Worm (Caenorhabditis elegans) whole organism, young adult: ENCODE measurements around the gene fbxa-29.
A peak's percentile ranks its signal among the peaks of the same experiment; 100 is the strongest.

Experiments used
- B0035.1 ChIP-seq: sonication (generic microtip); optimal IDR thresholded peaks from 2 replicates; lab custom pipeline; 2016; ENCODE audit warnings: missing genetic modification characterization, mild to moderate bottlenecking, missing compliant biosample characterization, missing genotype, missing genetic modification reagents
- B0261.1 ChIP-seq: sonication (generic microtip); optimal IDR thresholded peaks from 2 replicates; lab custom pipeline; 2016; ENCODE audit warnings: mild to moderate bottlenecking, missing genetic modification characterization, moderate library complexity, missing compliant biosample characterization
- D2030.7 ChIP-seq: fragments of 200-800 bp; sonication (Bioruptor generic); IDR thresholded peaks from 2 replicates; pipeline ENCODE4 v1.3.6; 2022; ENCODE audit warnings: missing genetic modification reagents, missing genetic modification characterization, missing compliant biosample characterization
- T26A5.8 ChIP-seq: sonication (generic microtip); optimal IDR thresholded peaks from 2 replicates; lab custom pipeline; 2016; ENCODE audit warnings: missing genetic modification characterization, missing compliant biosample characterization
- Y53F4B.3 ChIP-seq: fragments of 200-800 bp; sonication (Bioruptor generic); IDR thresholded peaks from 2 replicates; pipeline ENCODE4 v1.3.6; 2022; ENCODE audit warnings: missing genetic modification reagents, missing genetic modification characterization, missing compliant biosample characterization
- Y67H2A.10 ChIP-seq: fragments of 200-800 bp; sonication (Bioruptor generic); conservative IDR thresholded peaks from 2 replicates; pipeline ENCODE4 v1.3.6; 2022; ENCODE audit warnings: missing genetic modification reagents, missing genetic modification characterization, missing compliant biosample characterization
- Y79H2A.3 ChIP-seq: fragments of 200-800 bp; sonication (Bioruptor generic); conservative IDR thresholded peaks from 2 replicates; pipeline ENCODE4 v1.3.6; 2022; ENCODE audit warnings: missing genetic modification reagents, missing genetic modification characterization, missing compliant biosample characterization
- athp-1 ChIP-seq: sonication (generic microtip); optimal IDR thresholded peaks from 2 replicates; lab custom pipeline; 2017; ENCODE audit warnings: mild to moderate bottlenecking, missing genetic modification characterization, missing compliant biosample characterization
- attf-5 ChIP-seq: fragments of 200-800 bp; sonication (Bioruptor generic); optimal IDR thresholded peaks from 2 replicates; lab custom pipeline; 2018; ENCODE audit warnings: mild to moderate bottlenecking, missing genetic modification characterization, missing compliant biosample characterization
- attf-6 ChIP-seq: fragments of 200-800 bp; sonication (Bioruptor generic); IDR thresholded peaks from 2 replicates; pipeline ENCODE4 v1.3.6; 2022; ENCODE audit warnings: missing genetic modification reagents, missing genetic modification characterization, missing compliant biosample characterization
- cebp-1 ChIP-seq, 2 experiments: fragments of 200-800 bp in 1 of 2; sonication (Bioruptor generic) in 1 of 2; sonication (generic microtip) in 1 of 2; IDR thresholded peaks in 1 of 2; optimal IDR thresholded peaks in 1 of 2; 2 replicates each; pipeline versions ENCODE4 v1.3.6 to Lab custom; 2017 to 2022; ENCODE audit warnings: missing compliant biosample characterization in 2 of 2, missing genetic modification characterization in 2 of 2, mild to moderate bottlenecking in 1 of 2, missing genetic modification reagents in 1 of 2, moderate library complexity in 1 of 2
- cebp-2 ChIP-seq: fragments of 200-800 bp; sonication (Bioruptor generic); IDR thresholded peaks from 2 replicates; pipeline ENCODE4 v1.3.6; 2022; ENCODE audit warnings: missing genetic modification characterization, missing compliant biosample characterization
- ceh-40 ChIP-seq: fragments of 200-800 bp; sonication (Bioruptor generic); IDR thresholded peaks from 2 replicates; pipeline ENCODE4 v1.3.6; 2022; ENCODE audit warnings: missing genetic modification characterization, missing compliant biosample characterization
- dpff-1 ChIP-seq: sonication (generic microtip); optimal IDR thresholded peaks from 2 replicates; lab custom pipeline; 2017; ENCODE audit warnings: mild to moderate bottlenecking, missing genetic modification characterization, missing compliant biosample characterization
- egl-44 ChIP-seq: fragments of 200-800 bp; sonication (Bioruptor generic); IDR thresholded peaks from 2 replicates; pipeline ENCODE4 v1.3.6; 2022; ENCODE audit warnings: missing genetic modification reagents, missing genetic modification characterization, missing compliant biosample characterization
- ekl-4 ChIP-seq: fragments of 200-800 bp; sonication (Bioruptor generic); IDR thresholded peaks from 2 replicates; pipeline ENCODE4 v1.3.6; 2022; ENCODE audit warnings: missing genetic modification reagents, missing genetic modification characterization, missing compliant biosample characterization
- hmg-20 ChIP-seq: fragments of 200-800 bp; sonication (Bioruptor generic); IDR thresholded peaks from 2 replicates; pipeline ENCODE4 v1.3.6; 2022; ENCODE audit warnings: missing genetic modification reagents, missing genetic modification characterization, missing compliant biosample characterization
- lag-1 ChIP-seq: fragments of 200-800 bp; sonication (Bioruptor generic); IDR thresholded peaks from 2 replicates; pipeline ENCODE4 v1.3.6; 2022; ENCODE audit warnings: missing genetic modification reagents, missing genetic modification characterization, missing compliant biosample characterization
- lin-35 ChIP-seq, 3 experiments: fragments of 150-350 bp in 2 of 3; sonication (generic microtip) in 1 of 3; optimal IDR thresholded peaks; 2 replicates each; lab custom pipeline; 2014 to 2018; ENCODE audit warnings: missing biosample characterization in 3 of 3, missing genetic modification characterization in 3 of 3, missing genetic modification reagents in 3 of 3
- lin-40 ChIP-seq: sonication (generic microtip); optimal IDR thresholded peaks from 2 replicates; lab custom pipeline; 2016; ENCODE audit warnings: missing genetic modification characterization, mild to moderate bottlenecking, missing compliant biosample characterization, missing genotype, missing genetic modification reagents
- mes-4 ChIP-seq: sonication (generic microtip); optimal IDR thresholded peaks from 2 replicates; lab custom pipeline; 2016; ENCODE audit warnings: missing genotype, missing genetic modification characterization, missing compliant biosample characterization
- nhr-27 ChIP-seq: fragments of 200-800 bp; sonication (Bioruptor generic); optimal IDR thresholded peaks from 2 replicates; lab custom pipeline; 2018; ENCODE audit warnings: mild to moderate bottlenecking, missing genetic modification characterization, moderate library complexity, missing compliant biosample characterization
- nhr-80 ChIP-seq: sonication (generic microtip); optimal IDR thresholded peaks from 2 replicates; lab custom pipeline; 2016; ENCODE audit warnings: missing genetic modification characterization, missing compliant biosample characterization
- pbrm-1 ChIP-seq: fragments of 200-800 bp; sonication (Bioruptor generic); IDR thresholded peaks from 2 replicates; pipeline ENCODE4 v1.3.6; 2022; ENCODE audit warnings: missing genetic modification reagents, missing genetic modification characterization, missing compliant biosample characterization
- sea-2 ChIP-seq: fragments of 200-800 bp; sonication (Bioruptor generic); IDR thresholded peaks from 2 replicates; pipeline ENCODE4 v1.3.6; 2022; ENCODE audit warnings: missing genetic modification characterization, missing compliant biosample characterization
- sptf-2 ChIP-seq: fragments of 200-800 bp; sonication (Bioruptor generic); optimal IDR thresholded peaks from 2 replicates; lab custom pipeline; 2018; ENCODE audit warnings: mild to moderate bottlenecking, missing genetic modification characterization, missing compliant biosample characterization
- xnd-1 ChIP-seq: sonication (generic microtip); optimal IDR thresholded peaks from 2 replicates; lab custom pipeline; 2016; ENCODE audit warnings: missing genotype, missing genetic modification reagents, missing genetic modification characterization, missing compliant biosample characterization
- zfh-2 ChIP-seq: fragments of 200-800 bp; sonication (Bioruptor generic); conservative IDR thresholded peaks from 2 replicates; pipeline ENCODE4 v1.3.6; 2022; ENCODE audit warnings: missing genetic modification reagents, missing genetic modification characterization, missing compliant biosample characterization
- zim-3 ChIP-seq: sonication (generic microtip); optimal IDR thresholded peaks from 2 replicates; lab custom pipeline; 2017; ENCODE audit warnings: mild to moderate bottlenecking, missing genetic modification characterization, moderate library complexity, missing compliant biosample characterization
- ztf-22 ChIP-seq: fragments of 200-800 bp; sonication (Bioruptor generic); optimal IDR thresholded peaks from 2 replicates; lab custom pipeline; 2018; ENCODE audit warnings: mild to moderate bottlenecking, missing genetic modification characterization, moderate library complexity, missing compliant biosample characterization
- ztf-3 ChIP-seq: fragments of 200-800 bp; sonication (Bioruptor generic); optimal IDR thresholded peaks from 2 replicates; lab custom pipeline; 2018; ENCODE audit warnings: mild to moderate bottlenecking, missing genetic modification characterization, missing compliant biosample characterization
- ztf-6 ChIP-seq: fragments of 200-800 bp; sonication (Bioruptor generic); IDR thresholded peaks from 2 replicates; pipeline ENCODE4 v1.3.6; 2022; ENCODE audit warnings: missing genetic modification reagents, missing genetic modification characterization, missing compliant biosample characterization

fbxa-29 gene

ce11 chrIII:1295149-1295716, 21.7 kb upstream of the fbxa-29 start, which contains the start of gene fbxa-35:
TSS of gene fbxa-35 (plus strand) at chrIII:1295666.
- no peak for TF ChIP-seq cebp-2 (GFP tag; lab: Robert Waterston, UW)
- TF ChIP-seq ztf-22 (GFP tag; lab: Kevin White, UChicago): no peak
- no peak for TF ChIP-seq zfh-2 (GFP tag; lab: Robert Waterston, UW)
- peak; percentile 13 for TF ChIP-seq nhr-80 (tag; lab: Kevin White, UChicago)

- TF ChIP-seq Y53F4B.3: no peak
- no peak for TF ChIP-seq zim-3 (tag; lab: Kevin White, UChicago)
- no peak for TF ChIP-seq ekl-4
- no peak for TF ChIP-seq xnd-1 (tag; lab: Kevin White, UChicago)
- no peak for TF ChIP-seq dpff-1 (tag; lab: Kevin White, UChicago)
- TF ChIP-seq pbrm-1: no peak
- TF ChIP-seq attf-5: no peak
- TF ChIP-seq Y67H2A.10 (GFP tag; lab: Robert Waterston, UW): no peak
- no peak for TF ChIP-seq B0261.1 (tag; lab: Kevin White, UChicago)
- TF ChIP-seq mes-4: no peak
- no peak for TF ChIP-seq ztf-6 (GFP tag; lab: Robert Waterston, UW)
- no peak for TF ChIP-seq cebp-1 (GFP tag; IDR thresholded peaks at IDR 0.05; lab: Robert Waterston, UW)
- no peak for TF ChIP-seq cebp-1 (tag; optimal IDR thresholded peaks at IDR 0.05; lab: Kevin White, UChicago)
- TF ChIP-seq sea-2 (GFP tag; lab: Robert Waterston, UW): no peak
- TF ChIP-seq lin-35 (GFP tag; optimal IDR thresholded peaks at IDR 0.05; lab: Kevin White, UChicago): no peak
- TF ChIP-seq ztf-3 (GFP tag; lab: Kevin White, UChicago): no peak
- no peak for TF ChIP-seq lin-40 (tag; lab: Kevin White, UChicago)
- no peak for TF ChIP-seq attf-6 (GFP tag; lab: Robert Waterston, UW)
- TF ChIP-seq Y79H2A.3 (GFP tag; lab: Robert Waterston, UW): no peak
These were observed 19.6 kb upstream of the fbxa-29 start, which contains the start of gene fbxa-36 for ce11 chrIII:1293135-1293534. TSS of gene fbxa-36 (minus strand) at chrIII:1293235.

- TF ChIP-seq nhr-27 (tag; lab: Kevin White, UChicago): no peak
- no peak for TF ChIP-seq athp-1 (tag; lab: Kevin White, UChicago)
- no peak for TF ChIP-seq lag-1 (GFP tag; lab: Robert Waterston, UW)
- TF ChIP-seq D2030.7: no peak
- TF ChIP-seq lin-35 (GFP tag; optimal IDR thresholded peaks at IDR 0.05; lab: Kevin White, UChicago): no peak
- no peak for TF ChIP-seq ceh-40 (GFP tag; lab: Robert Waterston, UW)
- no peak for TF ChIP-seq egl-44
- TF ChIP-seq T26A5.8 (tag; lab: Kevin White, UChicago): no peak
- TF ChIP-seq B0035.1: no peak
- TF ChIP-seq pbrm-1: no peak
- no peak for TF ChIP-seq sptf-2 (GFP tag; lab: Kevin White, UChicago)
- no peak for TF ChIP-seq xnd-1 (tag; lab: Kevin White, UChicago)
These were observed 15.6 kb upstream of the fbxa-29 start for ce11 chrIII:1289139-1289538.

- 0 out of 2 replicates have a peak, but pooled peaks have one; percentile 18 for TF ChIP-seq cebp-1 (GFP tag; IDR thresholded peaks at IDR 0.05; lab: Robert Waterston, UW)
- TF ChIP-seq cebp-1 (tag; optimal IDR thresholded peaks at IDR 0.05; lab: Kevin White, UChicago): peak; percentile 80
- TF ChIP-seq hmg-20 (GFP tag; lab: Robert Waterston, UW): no peak
These were observed 15.1 kb upstream of the fbxa-29 start, which contains the start of gene fbxa-50 for ce11 chrIII:1288473-1289056. TSS of gene fbxa-50 (minus strand) at chrIII:1288523.
